Fruit fly (Drosophila melanogaster): ENCODE measurements around the gene CG7600.

CG7600 gene

dm6 chr3L:11169299-11170181 is 41.0 kb upstream of the CG7600 start, which contains the start of the genes wls and Adck5:
wls (minus strand) TSS chr3L:11169625.
Adck5 (plus strand) TSS chr3L:11169817.
- TF ChIP-seq nom (GFP tag; optimal IDR thresholded peaks at IDR 0.05) = no peak
- peak; percentile 21 for TF ChIP-seq Dad (GFP tag; optimal IDR thresholded peaks at IDR 0.05)
- TF ChIP-seq NFAT (GFP tag; IDR thresholded peaks at IDR 0.05) = no peak
- peak; percentile 7 for TF ChIP-seq CG5180 (GFP tag; optimal IDR thresholded peaks at IDR 0.05)
- TF ChIP-seq Sin3A (optimal IDR thresholded peaks at IDR 0.05) = peak; percentile 59
- TF ChIP-seq CG7372 (GFP tag; IDR thresholded peaks at IDR 0.05) = no peak
- TF ChIP-seq Nf-YB (GFP tag; optimal IDR thresholded peaks at IDR 0.05) = no peak
- no peak for TF ChIP-seq Sox100B (GFP tag; optimal IDR thresholded peaks at IDR 0.05)
- TF ChIP-seq lola (GFP tag; optimal IDR thresholded peaks at IDR 0.05) = no peak
- no peak for TF ChIP-seq D19A (tag; optimal IDR thresholded peaks at IDR 0.05)
- TF ChIP-seq CG30403 (GFP tag; optimal IDR thresholded peaks at IDR 0.05) = peak; percentile 37
- no peak for TF ChIP-seq Sry-β (GFP tag; optimal IDR thresholded peaks at IDR 0.05)
- no peak for TF ChIP-seq ind (GFP tag; optimal IDR thresholded peaks at IDR 0.05)
- no peak for TF ChIP-seq cg (GFP tag; optimal IDR thresholded peaks at IDR 0.05)
- TF ChIP-seq bbx (GFP tag; IDR thresholded peaks at IDR 0.05; ENCODE audit: partially characterized antibody) = 0 out of 2 replicates have a peak, but pooled peaks have one; percentile 8
- TF ChIP-seq CG10543 (GFP tag; optimal IDR thresholded peaks at IDR 0.05) = peak; percentile 57
- TF ChIP-seq CG18599 (GFP tag; optimal IDR thresholded peaks at IDR 0.05) = peak; percentile 61
- TF ChIP-seq emc (GFP tag; optimal IDR thresholded peaks at IDR 0.05) = no peak
- TF ChIP-seq ttk (GFP tag; IDR thresholded peaks at IDR 0.05) = no peak
- no peak for TF ChIP-seq CG7556 (GFP tag; optimal IDR thresholded peaks at IDR 0.05)
- TF ChIP-seq YL-1 (GFP tag; optimal IDR thresholded peaks at IDR 0.05) = peak; percentile 41
- no peak for TF ChIP-seq chif (GFP tag; optimal IDR thresholded peaks at IDR 0.05)
- no peak for TF ChIP-seq onecut (GFP tag; IDR thresholded peaks at IDR 0.05)
- peak; percentile 73 for TF ChIP-seq CrebB (tag; optimal IDR thresholded peaks at IDR 0.05)
- peak; percentile 67 for TF ChIP-seq CG8089 (GFP tag; optimal IDR thresholded peaks at IDR 0.05)
- TF ChIP-seq Rx (GFP tag; IDR thresholded peaks at IDR 0.05) = no peak
- TF ChIP-seq Eip74EF (GFP tag; optimal IDR thresholded peaks at IDR 0.05) = no peak
- no peak for TF ChIP-seq fru (optimal IDR thresholded peaks at IDR 0.05)
- TF ChIP-seq ac (GFP tag; optimal IDR thresholded peaks at IDR 0.05) = peak; percentile 64
- no peak for TF ChIP-seq danr (GFP tag; IDR thresholded peaks at IDR 0.05)
- no peak for TF ChIP-seq Taf1 (GFP tag; IDR thresholded peaks at IDR 0.05)
- peak; percentile 91 for TF ChIP-seq sens (GFP tag)
- TF ChIP-seq CG34224 (GFP tag; IDR thresholded peaks at IDR 0.05; ENCODE audit: partially characterized antibody) = 0 out of 3 replicates have a peak, but pooled peaks have one; percentile 23
- TF ChIP-seq dpn (GFP tag; optimal IDR thresholded peaks at IDR 0.05) = peak; percentile 9 to 57
- no peak for TF ChIP-seq ham (GFP tag; IDR thresholded peaks at IDR 0.05)
- TF ChIP-seq CG11085 (GFP tag; IDR thresholded peaks at IDR 0.05) = no peak
- no peak for TF ChIP-seq Hr3 (GFP tag; optimal IDR thresholded peaks at IDR 0.05)
- no peak for TF ChIP-seq luna (GFP tag; optimal IDR thresholded peaks at IDR 0.05)
- TF ChIP-seq CG3407 (GFP tag; optimal IDR thresholded peaks at IDR 0.05) = peak; percentile 11
- TF ChIP-seq CG8281 (tag; optimal IDR thresholded peaks at IDR 0.05) = peak; percentile 15
- TF ChIP-seq ken (GFP tag; IDR thresholded peaks at IDR 0.05) = no peak
- TF ChIP-seq CG17568 (GFP tag; optimal IDR thresholded peaks at IDR 0.05) = no peak
- peak; percentile 67 for TF ChIP-seq CG6813 (GFP tag; optimal IDR thresholded peaks at IDR 0.05)
- TF ChIP-seq CG12104 (GFP tag; optimal IDR thresholded peaks at IDR 0.05) = peak; percentile 9
- TF ChIP-seq sna (GFP tag; IDR thresholded peaks at IDR 0.05; ENCODE audit: partially characterized antibody) = peak; percentile 31; the same call in 1 of the 2 replicates
- no peak for TF ChIP-seq CkIIα-i1 (GFP tag; IDR thresholded peaks at IDR 0.05)
- TF ChIP-seq usp (GFP tag; optimal IDR thresholded peaks at IDR 0.05) = no peak
- TF ChIP-seq CG11560 (tag; IDR thresholded peaks at IDR 0.05) = no peak
- TF ChIP-seq mld (GFP tag; IDR thresholded peaks at IDR 0.05; ENCODE audit: partially characterized antibody) = no peak
